ENCODE assay signal across 2 fruit fly cellular contexts in the genomic region with DNA sequence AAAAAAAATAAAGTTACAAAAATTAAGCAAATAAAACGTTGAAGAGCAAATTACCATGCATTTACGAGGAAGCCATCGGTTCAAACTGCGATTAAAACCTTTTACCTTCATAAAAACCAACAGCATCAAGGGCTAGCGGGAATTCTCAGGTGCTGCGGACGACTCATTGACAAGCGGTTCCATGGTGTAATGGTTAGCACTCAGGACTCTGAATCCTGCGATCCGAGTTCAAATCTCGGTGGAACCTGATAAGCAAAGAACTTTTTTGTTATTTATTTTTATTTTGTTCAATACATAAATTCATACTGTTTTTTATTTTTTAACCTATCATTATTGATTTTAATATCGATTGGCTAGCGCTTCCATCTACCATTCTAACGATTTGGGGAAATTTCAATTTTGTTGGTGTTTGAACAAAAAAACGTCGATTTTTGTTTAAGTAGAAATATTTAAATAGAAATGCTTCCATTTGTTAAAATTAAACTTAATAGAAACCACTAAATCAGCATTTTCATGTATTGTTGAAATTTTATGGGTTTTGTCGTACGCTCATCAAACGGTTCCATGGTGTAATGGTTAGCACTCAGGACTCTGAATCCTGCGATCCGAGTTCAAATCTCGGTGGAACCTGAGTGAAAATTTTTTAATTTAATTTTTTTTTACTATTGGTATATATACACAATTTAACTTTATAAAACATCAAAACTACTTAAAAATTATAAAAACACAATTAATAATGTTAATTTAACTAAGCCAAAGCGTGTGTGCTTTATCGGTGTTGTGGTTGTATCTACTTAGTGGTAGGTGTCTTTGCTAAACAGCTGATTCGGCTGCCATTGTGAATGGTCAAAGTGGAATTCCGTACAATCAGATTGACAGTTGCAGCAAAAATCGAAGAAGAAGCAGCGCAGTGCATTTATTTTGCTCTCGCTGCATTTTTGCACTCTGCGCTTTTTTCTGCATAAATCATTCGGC.
TF ChIP-seq lines count a peak whose summit lies in the region.

A gene (plus strand): TSS at position 880 of the 975 bp plus-strand sequence.

TF ChIP-seq in whole organism, embryonic, 481 proteins besides CTCF, POLR2A, EP300 and RAD21 (continued from another document and continues in another):
- TF ChIP-seq pita (GFP tag; optimal IDR thresholded peaks at IDR 0.05; lab: Kevin White, UChicago) (peak; percentile 80), pzg (GFP tag; optimal IDR thresholded peaks at IDR 0.05; lab: Kevin White, UChicago) (peak; percentile 48), tll (GFP tag; optimal IDR thresholded peaks at IDR 0.05; lab: Kevin White, UChicago) (peak in 1 of 2 experiments; percentile 52), schlank (tag; optimal IDR thresholded peaks at IDR 0.05; lab: Kevin White, UChicago) (no peak), Dll (GFP tag; IDR thresholded peaks at IDR 0.05; lab: Robert Waterston, UW; ENCODE audit: partially characterized antibody) (peak; percentile 52; the same call in 1 of the 4 replicates), Doc3 (GFP tag; IDR thresholded peaks at IDR 0.05; lab: Robert Waterston, UW; ENCODE audit: partially characterized antibody) (no peak; the same call in 2 of the 3 replicates), Abd-B (GFP tag; optimal IDR thresholded peaks at IDR 0.05; lab: Kevin White, UChicago) (peak; percentile 1), CG16863 (GFP tag; optimal IDR thresholded peaks at IDR 0.05; lab: Kevin White, UChicago) (no peak), CG16813 (GFP tag; IDR thresholded peaks at IDR 0.05; lab: Robert Waterston, UW; ENCODE audit: partially characterized antibody) (peak; percentile 84), CG17829 (tag; optimal IDR thresholded peaks at IDR 0.05; lab: Kevin White, UChicago) (peak; percentile 2), CG13894 (tag; optimal IDR thresholded peaks at IDR 0.05; lab: Kevin White, UChicago) (peak; percentile 4), CG15514 (GFP tag; optimal IDR thresholded peaks at IDR 0.05; lab: Kevin White, UChicago) (peak; percentile 28), tup (GFP tag; optimal IDR thresholded peaks at IDR 0.05; lab: Kevin White, UChicago) (no peak), Fer1 (GFP tag; optimal IDR thresholded peaks at IDR 0.05; lab: Kevin White, UChicago) (no peak), CG12769 (tag; optimal IDR thresholded peaks at IDR 0.05; lab: Kevin White, UChicago) (no peak), CoRest (tag; optimal IDR thresholded peaks at IDR 0.05; lab: Kevin White, UChicago) (peak; percentile 22), CG1603 (tag; optimal IDR thresholded peaks at IDR 0.05; lab: Kevin White, UChicago) (peak; percentile 49), ato (GFP tag; IDR thresholded peaks at IDR 0.05; lab: Robert Waterston, UW; ENCODE audit: partially characterized antibody) (peak; percentile 58; the same call in 1 of the 2 replicates), Lhr (GFP tag; optimal IDR thresholded peaks at IDR 0.05; lab: Kevin White, UChicago) (peak; percentile 1), CG4404 (GFP tag; IDR thresholded peaks at IDR 0.05; lab: Robert Waterston, UW) (no peak), Scr (GFP tag; IDR thresholded peaks at IDR 0.05; lab: Robert Waterston, UW; ENCODE audit: partially characterized antibody) (peak; percentile 68), CG11398 (GFP tag; optimal IDR thresholded peaks at IDR 0.05; lab: Kevin White, UChicago) (no peak), mam (GFP tag; optimal IDR thresholded peaks at IDR 0.05; lab: Kevin White, UChicago) (no peak), chm (GFP tag; IDR thresholded peaks at IDR 0.05; lab: Robert Waterston, UW) (no peak), chinmo (GFP tag; IDR thresholded peaks at IDR 0.05; lab: Robert Waterston, UW; ENCODE audit: partially characterized antibody) (peak; percentile 83; the same call in 3 of the 4 replicates), dysf (GFP tag; IDR thresholded peaks at IDR 0.05; lab: Robert Waterston, UW) (no peak), sob (GFP tag; IDR thresholded peaks at IDR 0.05; lab: Robert Waterston, UW) (no peak), insv (GFP tag; optimal IDR thresholded peaks at IDR 0.05; lab: Kevin White, UChicago) (peak in 1 of 2 experiments; percentile 87), sim (GFP tag; IDR thresholded peaks at IDR 0.05; lab: Robert Waterston, UW) (no peak), CG8290 (GFP tag; optimal IDR thresholded peaks at IDR 0.05; lab: Kevin White, UChicago) (peak; percentile 56), CG8290 (tag; optimal IDR thresholded peaks at IDR 0.05; lab: Kevin White, UChicago) (peak in 1 of 2 experiments; percentile 61), CG14860 (GFP tag; IDR thresholded peaks at IDR 0.05; lab: Robert Waterston, UW; ENCODE audit: partially characterized antibody) (peak; percentile 59), vnd (GFP tag; IDR thresholded peaks at IDR 0.05; lab: Robert Waterston, UW; ENCODE audit: partially characterized antibody) (peak; percentile 51), CG17328 (GFP tag; IDR thresholded peaks at IDR 0.05; lab: Robert Waterston, UW) (no peak), org-1 (GFP tag; optimal IDR thresholded peaks at IDR 0.05; lab: Kevin White, UChicago) (no peak), rib (GFP tag; IDR thresholded peaks at IDR 0.05; lab: Robert Waterston, UW) (0 out of 2 replicates have a peak, but pooled peaks have one; percentile 34), amos (GFP tag; IDR thresholded peaks at IDR 0.05; lab: Robert Waterston, UW; ENCODE audit: partially characterized antibody) (peak; percentile 71), Dek (tag; optimal IDR thresholded peaks at IDR 0.05; lab: Kevin White, UChicago) (peak; percentile 27), nerfin-2 (GFP tag; IDR thresholded peaks at IDR 0.05; lab: Robert Waterston, UW; ENCODE audit: partially characterized antibody) (peak; percentile 52), CG15601 (tag; optimal IDR thresholded peaks at IDR 0.05; lab: Kevin White, UChicago) (peak; percentile 25), Myb (GFP tag; optimal IDR thresholded peaks at IDR 0.05; lab: Kevin White, UChicago) (peak; percentile 24), vfl (GFP tag; optimal IDR thresholded peaks at IDR 0.05; lab: Kevin White, UChicago) (no peak), trem (tag; optimal IDR thresholded peaks at IDR 0.05; lab: Kevin White, UChicago) (peak; percentile 72), CG8281 (tag; optimal IDR thresholded peaks at IDR 0.05; lab: Kevin White, UChicago) (no peak), gfzf (GFP tag; optimal IDR thresholded peaks at IDR 0.05; lab: Kevin White, UChicago) (peak; percentile 16), CG2712 (tag; optimal IDR thresholded peaks at IDR 0.05; lab: Kevin White, UChicago) (peak; percentile 100), Stat92E (GFP tag; optimal IDR thresholded peaks at IDR 0.05; lab: Kevin White, UChicago) (peak in 1 of 3 experiments; percentile 26), CG31441 (GFP tag; IDR thresholded peaks at IDR 0.05; lab: Robert Waterston, UW) (0 out of 2 replicates have a peak, but pooled peaks have one; percentile 28), crp (GFP tag; optimal IDR thresholded peaks at IDR 0.05; lab: Kevin White, UChicago) (peak; percentile 99 to 100), CG17186 (GFP tag; optimal IDR thresholded peaks at IDR 0.05; lab: Kevin White, UChicago) (peak; percentile 5), esg (GFP tag; conservative IDR thresholded peaks at IDR 0.05; lab: Robert Waterston, UW) (no peak), nmo (GFP tag; optimal IDR thresholded peaks at IDR 0.05; lab: Kevin White, UChicago) (peak; percentile 22), vvl (GFP tag; IDR thresholded peaks at IDR 0.05; lab: Robert Waterston, UW) (no peak), HmgZ (tag; optimal IDR thresholded peaks at IDR 0.05; lab: Kevin White, UChicago) (peak; percentile 57), CG6791 (GFP tag; IDR thresholded peaks at IDR 0.05; lab: Robert Waterston, UW; ENCODE audit: partially characterized antibody) (peak; percentile 92), Dref (GFP tag; IDR thresholded peaks at IDR 0.05; lab: Robert Waterston, UW) (peak; percentile 46)

TF ChIP-seq in whole organism, prepupa, 60 proteins besides CTCF, POLR2A, EP300 and RAD21 (continued from another document):
- no peak for TF ChIP-seq Met (GFP tag; optimal IDR thresholded peaks at IDR 0.05; lab: Kevin White, UChicago)
- no peak for TF ChIP-seq Ets21C (GFP tag; optimal IDR thresholded peaks at IDR 0.05; lab: Kevin White, UChicago)
- TF ChIP-seq CG11902 (GFP tag; optimal IDR thresholded peaks at IDR 0.05; lab: Kevin White, UChicago) = no peak
- peak; percentile 100 for TF ChIP-seq CG1621 (tag; optimal IDR thresholded peaks at IDR 0.05; lab: Kevin White, UChicago)
- peak; percentile 6 for TF ChIP-seq CG6808 (GFP tag; optimal IDR thresholded peaks at IDR 0.05; lab: Kevin White, UChicago)
- TF ChIP-seq CG6163 (GFP tag; IDR thresholded peaks at IDR 0.05; lab: Robert Waterston, UW) = no peak
- no peak for TF ChIP-seq CG6854 (GFP tag; optimal IDR thresholded peaks at IDR 0.05; lab: Kevin White, UChicago)
- peak; percentile 5 for TF ChIP-seq Sox14 (GFP tag; optimal IDR thresholded peaks at IDR 0.05; lab: Kevin White, UChicago)
- peak; percentile 97 for TF ChIP-seq achi (GFP tag; optimal IDR thresholded peaks at IDR 0.05; lab: Kevin White, UChicago)
- no peak for TF ChIP-seq fkh (GFP tag; optimal IDR thresholded peaks at IDR 0.05; lab: Kevin White, UChicago)
- TF ChIP-seq Hr38 (GFP tag; optimal IDR thresholded peaks at IDR 0.05; lab: Kevin White, UChicago) = no peak
- no peak for TF ChIP-seq CG8119 (GFP tag; IDR thresholded peaks at IDR 0.05; lab: Robert Waterston, UW)
- no peak for TF ChIP-seq salr (GFP tag; optimal IDR thresholded peaks at IDR 0.05; lab: Kevin White, UChicago)
- no peak for TF ChIP-seq Lpt (GFP tag; optimal IDR thresholded peaks at IDR 0.05; lab: Kevin White, UChicago)
- no peak for TF ChIP-seq CG3032 (tag; optimal IDR thresholded peaks at IDR 0.05; lab: Kevin White, UChicago)
- TF ChIP-seq CG8632 (GFP tag; optimal IDR thresholded peaks at IDR 0.05; lab: Kevin White, UChicago) = no peak
- no peak for TF ChIP-seq CG6276 (GFP tag; optimal IDR thresholded peaks at IDR 0.05; lab: Kevin White, UChicago)
- no peak for TF ChIP-seq CG9139 (GFP tag; optimal IDR thresholded peaks at IDR 0.05; lab: Kevin White, UChicago)
